Worm (Caenorhabditis elegans): ENCODE measurements around the gene srz-15.

DNA sequence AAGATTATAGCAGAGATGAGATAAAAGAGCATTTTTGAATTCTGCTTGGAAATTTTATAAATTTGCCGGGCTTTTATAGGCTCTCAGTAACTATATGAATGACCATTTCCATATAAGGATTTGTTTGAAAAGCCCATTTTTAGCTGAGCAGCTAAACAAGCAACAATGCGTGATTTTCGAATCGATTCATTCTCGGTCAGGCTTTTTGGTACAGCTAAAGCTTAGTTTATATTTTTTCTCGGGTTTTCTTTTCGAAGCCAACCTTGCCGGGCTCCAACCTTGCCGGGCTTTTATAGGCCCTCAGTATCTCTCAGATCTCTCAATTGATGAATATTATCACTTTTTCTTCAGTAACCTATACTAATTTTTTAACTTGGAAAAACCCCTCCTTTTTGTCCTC, 8.8 kb downstream of the srz-15 start, which contains the start of gene srlf-4:
- TF ChIP-seq ztf-29 (GFP tag; IDR thresholded peaks at IDR 0.05), result no peak
- no peak for TF ChIP-seq flt-1 (GFP tag; IDR thresholded peaks at IDR 0.05)
- TF ChIP-seq klf-2 (GFP tag; conservative IDR thresholded peaks at IDR 0.05), result no peak
- TF ChIP-seq T22C8.4 (GFP tag; IDR thresholded peaks at IDR 0.05), result no peak
- TF ChIP-seq med-1 (GFP tag; optimal IDR thresholded peaks at IDR 0.05; ENCODE audit: insufficient read depth), result no peak
- no peak for TF ChIP-seq ztf-23 (GFP tag; IDR thresholded peaks at IDR 0.05)
- TF ChIP-seq cog-1 (tag; optimal IDR thresholded peaks at IDR 0.05), result no peak

Data from whole organism, midembryonic.